Fruit fly (Drosophila melanogaster): ENCODE measurements around the gene ValRS-m.

The ValRS-m gene

dm6 chr3L:8953199-8953956 is 11.2 kb downstream of the ValRS-m start:
- peak; percentile 78 for TF ChIP-seq CG6276 (GFP tag; optimal IDR thresholded peaks at IDR 0.05)
- TF ChIP-seq CG11294 (GFP tag; IDR thresholded peaks at IDR 0.05), result no peak
- peak; percentile 67 for TF ChIP-seq net (GFP tag; optimal IDR thresholded peaks at IDR 0.05)
- peak in 1 of 2 experiments; percentile 60 for TF ChIP-seq salr (GFP tag; optimal IDR thresholded peaks at IDR 0.05)
- TF ChIP-seq spab (GFP tag; optimal IDR thresholded peaks at IDR 0.05), result peak; percentile 54
- TF ChIP-seq Smox (GFP tag; optimal IDR thresholded peaks at IDR 0.05), result peak; percentile 7
- TF ChIP-seq CG8632 (GFP tag; optimal IDR thresholded peaks at IDR 0.05), result peak; percentile 47
- peak; percentile 41; the same call in 1 of the 2 replicates for TF ChIP-seq Gug (GFP tag; IDR thresholded peaks at IDR 0.05)
- TF ChIP-seq eg (GFP tag; IDR thresholded peaks at IDR 0.05), result peak; percentile 40; the same call in 2 of the 3 replicates
- peak; percentile 55 for TF ChIP-seq CG6792 (GFP tag; optimal IDR thresholded peaks at IDR 0.05)
- no peak; the same call in 2 of the 3 replicates for TF ChIP-seq CG6163 (GFP tag; IDR thresholded peaks at IDR 0.05)
- peak; percentile 66 for TF ChIP-seq Ets96B (tag; optimal IDR thresholded peaks at IDR 0.05)
- peak; percentile 68; the same call in 2 of the 3 replicates for TF ChIP-seq CG8119 (GFP tag; IDR thresholded peaks at IDR 0.05)
- TF ChIP-seq vri (GFP tag; optimal IDR thresholded peaks at IDR 0.05), result peak; percentile 7
- TF ChIP-seq lz (GFP tag; optimal IDR thresholded peaks at IDR 0.05), result peak; percentile 65
- TF ChIP-seq Hr38 (GFP tag; optimal IDR thresholded peaks at IDR 0.05), result no peak
- peak; percentile 30 for TF ChIP-seq cyc (GFP tag; optimal IDR thresholded peaks at IDR 0.05)
- TF ChIP-seq Eip75B (GFP tag; optimal IDR thresholded peaks at IDR 0.05), result peak; percentile 76
- TF ChIP-seq svp (GFP tag), result no peak
- TF ChIP-seq Ets21C (GFP tag; optimal IDR thresholded peaks at IDR 0.05), result peak; percentile 41
- TF ChIP-seq CG1621 (tag; optimal IDR thresholded peaks at IDR 0.05), result peak; percentile 44
- TF ChIP-seq pdm3 (GFP tag; optimal IDR thresholded peaks at IDR 0.05), result peak; percentile 63
- TF ChIP-seq fd59A (GFP tag; optimal IDR thresholded peaks at IDR 0.05), result peak; percentile 51
- peak; percentile 56 to 58 for TF ChIP-seq ss (GFP tag; optimal IDR thresholded peaks at IDR 0.05)
- peak; percentile 66 for TF ChIP-seq Sox14 (GFP tag; optimal IDR thresholded peaks at IDR 0.05)
- TF ChIP-seq topi (GFP tag; optimal IDR thresholded peaks at IDR 0.05), result peak; percentile 65
- TF ChIP-seq dac (GFP tag; optimal IDR thresholded peaks at IDR 0.05), result peak; percentile 68
- TF ChIP-seq CG6854 (GFP tag; optimal IDR thresholded peaks at IDR 0.05), result peak; percentile 10
- peak; percentile 71 for TF ChIP-seq CG3032 (tag; optimal IDR thresholded peaks at IDR 0.05)
- TF ChIP-seq CG4318 (GFP tag; optimal IDR thresholded peaks at IDR 0.05), result peak; percentile 60
- TF ChIP-seq Eip78C (GFP tag), result peak; percentile 91
- TF ChIP-seq CG31627 (GFP tag; optimal IDR thresholded peaks at IDR 0.05), result peak; percentile 44
- TF ChIP-seq CG15336 (GFP tag; IDR thresholded peaks at IDR 0.05), result peak; percentile 72; the same call in 1 of the 2 replicates
- TF ChIP-seq achi (GFP tag; optimal IDR thresholded peaks at IDR 0.05), result peak; percentile 46
- TF ChIP-seq CG16779 (tag; optimal IDR thresholded peaks at IDR 0.05), result peak; percentile 80
- TF ChIP-seq Eip93F (GFP tag; optimal IDR thresholded peaks at IDR 0.05), result peak; percentile 35
- TF ChIP-seq Lpt (GFP tag; optimal IDR thresholded peaks at IDR 0.05), result peak; percentile 40
- TF ChIP-seq esn (GFP tag; optimal IDR thresholded peaks at IDR 0.05), result peak; percentile 74
- peak; percentile 53 for TF ChIP-seq CG3919 (GFP tag; optimal IDR thresholded peaks at IDR 0.05)
- peak; percentile 36 for TF ChIP-seq CG9139 (GFP tag; optimal IDR thresholded peaks at IDR 0.05)
- TF ChIP-seq CG6808 (GFP tag; optimal IDR thresholded peaks at IDR 0.05), result peak; percentile 64
- peak; percentile 90 for TF ChIP-seq CG32006 (GFP tag; optimal IDR thresholded peaks at IDR 0.05)
- TF ChIP-seq Blimp-1 (GFP tag; optimal IDR thresholded peaks at IDR 0.05), result no peak
- TF ChIP-seq acj6 (GFP tag; optimal IDR thresholded peaks at IDR 0.05), result peak; percentile 42
- no peak for TF ChIP-seq Sox15 (GFP tag; optimal IDR thresholded peaks at IDR 0.05)
- TF ChIP-seq Hr39 (GFP tag; optimal IDR thresholded peaks at IDR 0.05), result peak; percentile 29
- peak; percentile 68 for TF ChIP-seq Sox102F (GFP tag; optimal IDR thresholded peaks at IDR 0.05)
- TF ChIP-seq CG8319 (GFP tag; optimal IDR thresholded peaks at IDR 0.05), result no peak
- peak; percentile 46 for TF ChIP-seq dsx (GFP tag; optimal IDR thresholded peaks at IDR 0.05; ENCODE audit: poor library complexity, severe bottlenecking)
- TF ChIP-seq CG10631 (GFP tag; optimal IDR thresholded peaks at IDR 0.05), result peak; percentile 78
